Worm (Caenorhabditis elegans): ENCODE results near the gene C33F10.11.

- TF ChIP-seq rcor-1 (GFP tag; IDR thresholded peaks at IDR 0.05), result no peak
- no peak for TF ChIP-seq ceh-58 (GFP tag; IDR thresholded peaks at IDR 0.05)
- no peak for TF ChIP-seq tbp1 (GFP tag; optimal IDR thresholded peaks at IDR 0.05)
- TF ChIP-seq lir-1 (GFP tag; conservative IDR thresholded peaks at IDR 0.05), result no peak
- TF ChIP-seq lsy-27 (tag; optimal IDR thresholded peaks at IDR 0.05; ENCODE audit: borderline replicate concordance, insufficient read depth), result no peak
- no peak for TF ChIP-seq ztf-25 (GFP tag; IDR thresholded peaks at IDR 0.05)
- no peak for TF ChIP-seq T07F8.4 (tag; optimal IDR thresholded peaks at IDR 0.05)
- no peak for TF ChIP-seq mes-4 (tag; optimal IDR thresholded peaks at IDR 0.05)
- TF ChIP-seq ama-1 (optimal IDR thresholded peaks at IDR 0.05), result no peak
- TF ChIP-seq ama-1 (GFP tag; optimal IDR thresholded peaks at IDR 0.05), result no peak
- TF ChIP-seq efl-1 (GFP tag; optimal IDR thresholded peaks at IDR 0.05), result no peak
- no peak for TF ChIP-seq pha-4 (tag; optimal IDR thresholded peaks at IDR 0.05)
- TF ChIP-seq madf-10 (tag; optimal IDR thresholded peaks at IDR 0.05), result no peak
Measured at ce11 chrII:4818780-4819179, 15.9 kb downstream of the C33F10.11 start.
